Fruit fly (Drosophila melanogaster): ENCODE data around the gene Msp300.

Gene Msp300

dm6 chr2L:5092145-5092544, 8.5 kb upstream of the Msp300 start:
- TF ChIP-seq h (optimal IDR thresholded peaks at IDR 0.05) (no peak), CG34376 (GFP tag; optimal IDR thresholded peaks at IDR 0.05) (peak; percentile 77), CG8388 (GFP tag; optimal IDR thresholded peaks at IDR 0.05) (peak; percentile 74), sna (GFP tag; IDR thresholded peaks at IDR 0.05; ENCODE audit: partially characterized antibody) (no peak), Xrp1 (GFP tag; IDR thresholded peaks at IDR 0.05) (peak; percentile 37; the same call in 1 of the 2 replicates), CG3995 (GFP tag; optimal IDR thresholded peaks at IDR 0.05) (peak; percentile 12), slbo (GFP tag; IDR thresholded peaks at IDR 0.05) (peak; percentile 17; the same call in 1 of the 2 replicates), CG2120 (GFP tag; optimal IDR thresholded peaks at IDR 0.05) (peak; percentile 9), NC2β (GFP tag; optimal IDR thresholded peaks at IDR 0.05) (no peak), row (GFP tag; IDR thresholded peaks at IDR 0.05) (peak; percentile 26; the same call in 1 of the 3 replicates), Dip3 (GFP tag; optimal IDR thresholded peaks at IDR 0.05) (peak; percentile 19), Ptx1 (GFP tag; IDR thresholded peaks at IDR 0.05) (peak; percentile 21; the same call in 1 of the 2 replicates), Rfx (GFP tag; IDR thresholded peaks at IDR 0.05) (peak; percentile 21; the same call in 1 of the 2 replicates), NFAT (GFP tag; IDR thresholded peaks at IDR 0.05) (peak; percentile 44; the same call in 1 of the 2 replicates), nerfin-2 (GFP tag; IDR thresholded peaks at IDR 0.05; ENCODE audit: partially characterized antibody) (no peak), Dek (tag; optimal IDR thresholded peaks at IDR 0.05) (peak; percentile 4), CG32532 (GFP tag; IDR thresholded peaks at IDR 0.05) (peak; percentile 32), CG11695 (GFP tag; IDR thresholded peaks at IDR 0.05) (0 out of 3 replicates have a peak, but pooled peaks have one; percentile 31), mam (GFP tag; optimal IDR thresholded peaks at IDR 0.05) (peak; percentile 31), sens (GFP tag) (peak; percentile 65), lilli (GFP tag; optimal IDR thresholded peaks at IDR 0.05) (peak; percentile 22), CG14014 (GFP tag; IDR thresholded peaks at IDR 0.05) (0 out of 2 replicates have a peak, but pooled peaks have one; percentile 17), D19B (GFP tag; optimal IDR thresholded peaks at IDR 0.05) (no peak), sug (tag; optimal IDR thresholded peaks at IDR 0.05) (peak; percentile 27), ken (GFP tag; IDR thresholded peaks at IDR 0.05) (no peak), Ets65A (GFP tag) (peak; percentile 6), CG2199 (GFP tag; IDR thresholded peaks at IDR 0.05) (peak; percentile 47; the same call in 1 of the 3 replicates)

- no peak for TF ChIP-seq danr (GFP tag; IDR thresholded peaks at IDR 0.05)
- no peak for TF ChIP-seq otp (GFP tag; IDR thresholded peaks at IDR 0.05)
- peak; percentile 60 for TF ChIP-seq Elba2 (GFP tag; optimal IDR thresholded peaks at IDR 0.05)
- TF ChIP-seq CG11247 (GFP tag; IDR thresholded peaks at IDR 0.05), result no peak
- no peak for TF ChIP-seq toy (GFP tag; IDR thresholded peaks at IDR 0.05)
- TF ChIP-seq insv (GFP tag; optimal IDR thresholded peaks at IDR 0.05), result peak; percentile 72 to 95
- no peak for TF ChIP-seq cato (GFP tag; optimal IDR thresholded peaks at IDR 0.05; ENCODE audit: borderline replicate concordance)
- TF ChIP-seq gsb-n (tag; optimal IDR thresholded peaks at IDR 0.05), result no peak
- TF ChIP-seq sens (GFP tag), result peak; percentile 1
- TF ChIP-seq CG11560 (tag; IDR thresholded peaks at IDR 0.05), result no peak
- TF ChIP-seq Nf-YC (tag; optimal IDR thresholded peaks at IDR 0.05), result no peak
Measured at dm6 chr2L:5092597-5092991, 8.1 kb upstream of the Msp300 start.

dm6 chr2L:5092992-5093695, 7.5 kb upstream of the Msp300 start, which contains the start of gene Pgant5:
Gene Pgant5, minus strand, starts transcription at chr2L:5093592.
- TF ChIP-seq seq (GFP tag; IDR thresholded peaks at IDR 0.05) (0 out of 2 replicates have a peak, but pooled peaks have one; percentile 15), HLH54F (GFP tag; optimal IDR thresholded peaks at IDR 0.05) (peak; percentile 4), dm (GFP tag; optimal IDR thresholded peaks at IDR 0.05) (peak; percentile 20), Pdp1 (GFP tag; optimal IDR thresholded peaks at IDR 0.05) (peak in 1 of 2 experiments; percentile 29), CG8478 (optimal IDR thresholded peaks at IDR 0.05) (peak; percentile 98), CG9609 (GFP tag; optimal IDR thresholded peaks at IDR 0.05) (peak; percentile 17), CG11398 (GFP tag; optimal IDR thresholded peaks at IDR 0.05) (peak; percentile 22), cwo (GFP tag; optimal IDR thresholded peaks at IDR 0.05) (peak; percentile 45), zfh2 (GFP tag; optimal IDR thresholded peaks at IDR 0.05) (peak; percentile 6), crol (GFP tag; IDR thresholded peaks at IDR 0.05) (peak; percentile 56), Bgb (GFP tag; IDR thresholded peaks at IDR 0.05; ENCODE audit: partially characterized antibody) (peak; percentile 31; the same call in 1 of the 2 replicates), ems (GFP tag; optimal IDR thresholded peaks at IDR 0.05) (no peak), Fer1 (GFP tag; optimal IDR thresholded peaks at IDR 0.05) (peak; percentile 67), ato (GFP tag; IDR thresholded peaks at IDR 0.05; ENCODE audit: partially characterized antibody) (peak; percentile 46)

Measured in whole organism, embryonic.